Fruit fly (Drosophila melanogaster): ENCODE measurements around the gene CG9399.

CG9399 gene

DNA sequence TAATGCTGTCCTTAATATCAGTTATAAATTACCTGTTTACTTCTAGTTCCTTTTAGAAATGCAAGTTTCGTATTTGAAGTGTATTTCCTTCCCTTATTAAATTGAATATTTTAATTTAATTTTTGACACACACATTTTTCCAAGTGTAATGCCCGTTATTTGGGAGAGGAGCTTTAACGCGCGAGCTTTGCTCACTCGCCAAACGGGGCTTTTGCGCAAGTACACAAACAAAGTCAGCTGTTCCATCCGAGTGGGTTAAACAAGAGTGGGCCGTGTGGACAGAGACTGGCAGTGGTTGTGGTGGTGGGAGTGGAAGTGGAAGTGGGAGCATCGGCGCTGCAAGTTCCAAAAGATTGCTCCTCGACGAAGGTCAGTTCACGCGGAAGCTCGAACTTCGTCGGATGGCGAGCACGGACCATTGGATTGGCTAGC, 7.1 kb upstream of the CG9399 start, which contains the start of gene CG8301 (continued):
- TF ChIP-seq Asciz (GFP tag; optimal IDR thresholded peaks at IDR 0.05) (peak; percentile 34), CG32532 (GFP tag; IDR thresholded peaks at IDR 0.05) (peak; percentile 60; the same call in 1 of the 2 replicates), CG17328 (GFP tag; IDR thresholded peaks at IDR 0.05) (no peak), CG12769 (tag; optimal IDR thresholded peaks at IDR 0.05) (peak; percentile 43), CG10366 (GFP tag; IDR thresholded peaks at IDR 0.05) (peak; percentile 45; the same call in 1 of the 2 replicates), CG8089 (GFP tag; optimal IDR thresholded peaks at IDR 0.05) (no peak), sug (tag; optimal IDR thresholded peaks at IDR 0.05) (peak; percentile 9), CG15601 (tag; optimal IDR thresholded peaks at IDR 0.05) (no peak), grau (tag; optimal IDR thresholded peaks at IDR 0.05) (peak; percentile 41), HLH3B (GFP tag; IDR thresholded peaks at IDR 0.05) (0 out of 2 replicates have a peak, but pooled peaks have one; percentile 4), D (optimal IDR thresholded peaks at IDR 0.05) (no peak), D (GFP tag; optimal IDR thresholded peaks at IDR 0.05) (no peak), lilli (GFP tag; optimal IDR thresholded peaks at IDR 0.05) (peak; percentile 49), Drgx (GFP tag; IDR thresholded peaks at IDR 0.05) (peak; percentile 56), B-H1 (GFP tag; IDR thresholded peaks at IDR 0.05) (0 out of 3 replicates have a peak, but pooled peaks have one; percentile 14), pnt (GFP tag; optimal IDR thresholded peaks at IDR 0.05) (no peak), CG8388 (GFP tag; optimal IDR thresholded peaks at IDR 0.05) (no peak), CG10267 (tag; optimal IDR thresholded peaks at IDR 0.05) (peak; percentile 12), bcd (GFP tag; optimal IDR thresholded peaks at IDR 0.05) (peak; percentile 1), Meics (GFP tag; optimal IDR thresholded peaks at IDR 0.05) (peak; percentile 20), rib (GFP tag; IDR thresholded peaks at IDR 0.05) (no peak), Fer1 (GFP tag; optimal IDR thresholded peaks at IDR 0.05) (peak; percentile 72), E2f2 (GFP tag; IDR thresholded peaks at IDR 0.05) (peak; percentile 28; the same call in 1 of the 2 replicates), Sry-β (GFP tag; optimal IDR thresholded peaks at IDR 0.05) (no peak), CG2120 (GFP tag; optimal IDR thresholded peaks at IDR 0.05) (peak; percentile 60), sim (GFP tag; IDR thresholded peaks at IDR 0.05) (no peak), CG18476 (GFP tag; optimal IDR thresholded peaks at IDR 0.05) (no peak), tap (tag; optimal IDR thresholded peaks at IDR 0.05) (peak; percentile 15), zf30C (GFP tag; optimal IDR thresholded peaks at IDR 0.05) (peak; percentile 70), CG18262 (tag; optimal IDR thresholded peaks at IDR 0.05) (peak; percentile 16), ci (GFP tag; IDR thresholded peaks at IDR 0.05) (0 out of 3 replicates have a peak, but pooled peaks have one; percentile 37), unc-4 (GFP tag; IDR thresholded peaks at IDR 0.05; ENCODE audit: partially characterized antibody) (0 out of 2 replicates have a peak, but pooled peaks have one; percentile 20), oc (tag; optimal IDR thresholded peaks at IDR 0.05) (no peak), org-1 (GFP tag; optimal IDR thresholded peaks at IDR 0.05) (peak; percentile 7), fu2 (GFP tag; optimal IDR thresholded peaks at IDR 0.05) (no peak), D19A (tag; optimal IDR thresholded peaks at IDR 0.05) (peak; percentile 22), CG30403 (GFP tag; optimal IDR thresholded peaks at IDR 0.05) (peak; percentile 39), CG18599 (GFP tag; optimal IDR thresholded peaks at IDR 0.05) (peak; percentile 41), Dbx (GFP tag; IDR thresholded peaks at IDR 0.05) (peak; percentile 15; the same call in 1 of the 3 replicates), Dp (GFP tag; optimal IDR thresholded peaks at IDR 0.05) (no peak), CG5180 (GFP tag; optimal IDR thresholded peaks at IDR 0.05) (peak; percentile 20), MBD-R2 (GFP tag; IDR thresholded peaks at IDR 0.05) (0 out of 2 replicates have a peak, but pooled peaks have one; percentile 31), Camta (GFP tag; optimal IDR thresholded peaks at IDR 0.05) (peak; percentile 14), Bgb (GFP tag; IDR thresholded peaks at IDR 0.05; ENCODE audit: partially characterized antibody) (peak; percentile 18; the same call in 1 of the 2 replicates), Ptx1 (GFP tag; IDR thresholded peaks at IDR 0.05) (0 out of 2 replicates have a peak, but pooled peaks have one; percentile 10), CG12744 (GFP tag; optimal IDR thresholded peaks at IDR 0.05) (peak; percentile 4), CG31441 (GFP tag; IDR thresholded peaks at IDR 0.05) (peak; percentile 46), az2 (GFP tag; optimal IDR thresholded peaks at IDR 0.05) (peak; percentile 5), Deaf1 (tag; optimal IDR thresholded peaks at IDR 0.05) (peak; percentile 77), CG2712 (tag; optimal IDR thresholded peaks at IDR 0.05) (peak; percentile 43)

Measured in whole organism, embryonic.